Worm (Caenorhabditis elegans): Measurements from ENCODE around the gene fbxb-9.

DNA sequence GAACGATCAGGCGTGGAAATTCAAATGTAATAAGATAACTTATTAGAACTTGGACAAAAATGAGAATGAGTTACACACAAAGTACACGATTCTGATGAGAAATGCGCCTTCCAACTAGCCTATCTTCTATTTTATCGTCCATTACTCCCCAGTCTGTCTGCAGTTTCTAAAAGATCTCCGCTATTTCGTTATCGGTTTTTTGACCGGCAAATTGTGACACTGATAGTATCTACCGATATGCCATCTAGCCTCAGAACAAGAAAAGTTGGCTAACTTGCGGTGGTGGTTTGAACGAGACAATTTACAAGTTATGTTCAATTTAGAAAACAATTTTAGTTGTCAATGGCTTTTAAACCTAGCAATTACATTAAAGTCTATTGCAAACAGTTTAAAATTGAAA, 49.2 kb upstream of the fbxb-9 start:
- TF ChIP-seq pag-3 (tag; optimal IDR thresholded peaks at IDR 0.05; ENCODE audit: borderline replicate concordance), result no peak
- TF ChIP-seq lin-11 (tag; optimal IDR thresholded peaks at IDR 0.05), result no peak
- no peak for TF ChIP-seq C38D4.7 (GFP tag; optimal IDR thresholded peaks at IDR 0.05)
- no peak for TF ChIP-seq nhr-11 (tag; optimal IDR thresholded peaks at IDR 0.05)
- TF ChIP-seq ttx-3 (tag; optimal IDR thresholded peaks at IDR 0.05), result no peak
- TF ChIP-seq pha-4 (tag; optimal IDR thresholded peaks at IDR 0.05), result no peak

Measured in whole organism, late embryonic.